Worm (Caenorhabditis elegans) whole organism, L4/young adult: ENCODE results near the gene jkk-1.

ENCODE experiments used
- W03F9.2 ChIP-seq: fragments of 150-350 bp; optimal IDR thresholded peaks from 2 replicates; lab custom pipeline; 2014; ENCODE audit warnings: missing biosample characterization, missing genetic modification characterization
- dao-5 ChIP-seq: sonication (generic microtip); optimal IDR thresholded peaks from 2 replicates; lab custom pipeline; 2016; ENCODE audit warnings: missing genotype, missing genetic modification characterization, moderate library complexity, missing compliant biosample characterization
- him-1 ChIP-seq: sonication (generic microtip); optimal IDR thresholded peaks from 2 replicates; lab custom pipeline; 2016; ENCODE audit warnings: missing genotype, missing genetic modification reagents, missing genetic modification characterization, missing compliant biosample characterization

DNA sequence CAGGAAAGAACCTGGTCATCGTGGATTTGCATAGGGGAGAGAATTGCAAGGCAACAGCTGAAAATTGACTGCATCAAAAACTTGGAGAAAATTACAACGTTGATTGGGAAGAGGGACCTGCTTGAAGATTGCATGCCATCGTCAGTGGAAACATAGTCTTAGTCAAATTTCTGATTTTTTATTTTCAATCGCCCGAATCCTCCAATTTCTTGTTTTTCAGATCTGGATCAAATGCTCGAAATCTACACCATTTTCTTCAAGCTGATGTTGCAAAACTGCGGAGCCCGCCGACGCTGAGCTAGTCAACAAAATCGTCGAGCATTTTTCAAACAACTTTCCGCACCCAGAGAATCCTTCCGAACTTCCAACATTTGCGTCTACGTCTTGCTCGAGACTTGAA lies 5.3 kb downstream of the jkk-1 start:
- no peak for TF ChIP-seq him-1 (tag; lab: Kevin White, UChicago)
- TF ChIP-seq W03F9.2 (tag; lab: Kevin White, UChicago) = no peak
- TF ChIP-seq dao-5 (tag; lab: Kevin White, UChicago) = no peak
